Worm (Caenorhabditis elegans) whole organism, late embryonic: ENCODE data around the gene D1053.4.

ENCODE experiments used
- C08G9.2 ChIP-seq: sonication (generic microtip); optimal IDR thresholded peaks from 2 replicates; lab custom pipeline; 2016; ENCODE audit warnings: mild to moderate bottlenecking, missing genetic modification characterization, moderate library complexity, missing compliant biosample characterization
- Y22D7AL.16 ChIP-seq: sonication (generic microtip); optimal IDR thresholded peaks from 2 replicates; lab custom pipeline; 2016; ENCODE audit warnings: missing genetic modification characterization, missing compliant biosample characterization
- ahr-1 ChIP-seq: sonication (generic microtip); optimal IDR thresholded peaks from 2 replicates; lab custom pipeline; 2016; ENCODE audit warnings: missing genetic modification characterization, missing compliant biosample characterization
- ama-1 ChIP-seq: fragments of 150-350 bp; optimal IDR thresholded peaks from 2 replicates; lab custom pipeline; 2014
- ceh-22 ChIP-seq: sonication (generic microtip); optimal IDR thresholded peaks from 2 replicates; lab custom pipeline; 2017; ENCODE audit warnings: missing biosample characterization, missing genetic modification characterization
- ceh-24 ChIP-seq: sonication (generic microtip); optimal IDR thresholded peaks from 2 replicates; lab custom pipeline; 2016; ENCODE audit warnings: mild to moderate bottlenecking, missing genetic modification characterization, missing compliant biosample characterization
- ceh-31 ChIP-seq: sonication (generic microtip); optimal IDR thresholded peaks from 2 replicates; lab custom pipeline; 2016; ENCODE audit warnings: missing genetic modification characterization, missing compliant biosample characterization
- ceh-34 ChIP-seq: sonication (generic microtip); optimal IDR thresholded peaks from 2 replicates; lab custom pipeline; 2016; ENCODE audit warnings: mild to moderate bottlenecking, missing genetic modification characterization, missing compliant biosample characterization
- ceh-45 ChIP-seq: fragments of 200-800 bp; sonication (Bioruptor generic); IDR thresholded peaks from 2 replicates; pipeline ENCODE4 v1.3.6; 2022; ENCODE audit warnings: missing genetic modification reagents, missing genetic modification characterization, missing compliant biosample characterization
- ceh-48 ChIP-seq: sonication (generic microtip); optimal IDR thresholded peaks from 2 replicates; lab custom pipeline; 2016; ENCODE audit warnings: missing genetic modification characterization, inconsistent platforms, missing compliant biosample characterization
- ceh-9 ChIP-seq: sonication (generic microtip); optimal IDR thresholded peaks from 2 replicates; lab custom pipeline; 2016; ENCODE audit warnings: mild to moderate bottlenecking, missing genetic modification characterization, inconsistent platforms, missing compliant biosample characterization
- che-1 ChIP-seq: sonication (generic microtip); optimal IDR thresholded peaks from 2 replicates; lab custom pipeline; 2016; ENCODE audit warnings: mild to moderate bottlenecking, missing genetic modification characterization, missing compliant biosample characterization
- dmd-4 ChIP-seq: sonication (generic microtip); optimal IDR thresholded peaks from 2 replicates; lab custom pipeline; 2016; ENCODE audit warnings: borderline replicate concordance, missing genetic modification characterization, missing compliant biosample characterization
- dve-1 ChIP-seq: sonication (generic microtip); optimal IDR thresholded peaks from 2 replicates; lab custom pipeline; 2017; ENCODE audit warnings: antibody characterized with exemption, mild to moderate bottlenecking, missing genetic modification characterization, missing compliant biosample characterization
- elt-2 ChIP-seq: sonication (generic microtip); optimal IDR thresholded peaks from 2 replicates; lab custom pipeline; 2016; ENCODE audit warnings: missing genetic modification reagents, missing genetic modification characterization, missing compliant biosample characterization
- elt-4 ChIP-seq: sonication (generic microtip); optimal IDR thresholded peaks from 2 replicates; lab custom pipeline; 2016; ENCODE audit warnings: missing genetic modification characterization, missing compliant biosample characterization
- eyg-1 ChIP-seq: sonication (generic microtip); optimal IDR thresholded peaks from 2 replicates; lab custom pipeline; 2016; ENCODE audit warnings: missing genotype, missing genetic modification characterization, missing compliant biosample characterization
- fkh-6 ChIP-seq: sonication (generic microtip); optimal IDR thresholded peaks from 2 replicates; lab custom pipeline; 2016; ENCODE audit warnings: missing genetic modification characterization, missing compliant biosample characterization
- gmeb-2 ChIP-seq: sonication (generic microtip); optimal IDR thresholded peaks from 2 replicates; lab custom pipeline; 2016; ENCODE audit warnings: missing genetic modification characterization, inconsistent platforms, missing compliant biosample characterization
- hlh-8 ChIP-seq: sonication (generic microtip); optimal IDR thresholded peaks from 2 replicates; lab custom pipeline; 2016; ENCODE audit warnings: missing genotype, missing genetic modification characterization, missing compliant biosample characterization
- lim-6 ChIP-seq: sonication (generic microtip); optimal IDR thresholded peaks from 2 replicates; lab custom pipeline; 2016; ENCODE audit warnings: missing genetic modification characterization, missing compliant biosample characterization
- madf-2 ChIP-seq: sonication (generic microtip); optimal IDR thresholded peaks from 2 replicates; lab custom pipeline; 2017; ENCODE audit warnings: missing genetic modification characterization, missing compliant biosample characterization
- mec-3 ChIP-seq: sonication (generic microtip); optimal IDR thresholded peaks from 2 replicates; lab custom pipeline; 2016; ENCODE audit warnings: borderline replicate concordance, missing genetic modification characterization, missing compliant biosample characterization
- nfya-1 ChIP-seq: sonication (generic microtip); optimal IDR thresholded peaks from 2 replicates; lab custom pipeline; 2017; ENCODE audit warnings: missing genetic modification characterization, mild to moderate bottlenecking, missing compliant biosample characterization, antibody characterized with exemption, moderate library complexity
- nhr-232 ChIP-seq: sonication (generic microtip); optimal IDR thresholded peaks from 2 replicates; lab custom pipeline; 2016; ENCODE audit warnings: missing genetic modification characterization, missing compliant biosample characterization
- npax-4 ChIP-seq: sonication (generic microtip); optimal IDR thresholded peaks from 2 replicates; lab custom pipeline; 2016; ENCODE audit warnings: missing genetic modification characterization, missing compliant biosample characterization
- odd-2 ChIP-seq: sonication (generic microtip); optimal IDR thresholded peaks from 2 replicates; lab custom pipeline; 2017; ENCODE audit warnings: antibody characterized with exemption, mild to moderate bottlenecking, missing genetic modification characterization, missing compliant biosample characterization
- pag-3 ChIP-seq: sonication (generic microtip); optimal IDR thresholded peaks from 2 replicates; lab custom pipeline; 2016; ENCODE audit warnings: missing compliant biosample characterization, missing genetic modification characterization, borderline replicate concordance
- pha-4 ChIP-seq: fragments of 150-350 bp; optimal IDR thresholded peaks from 2 replicates; lab custom pipeline; 2018; ENCODE audit warnings: missing biosample characterization, missing genetic modification reagents, missing genetic modification characterization
- pros-1 ChIP-seq: fragments of 150-350 bp; optimal IDR thresholded peaks from 2 replicates; lab custom pipeline; 2014; ENCODE audit warnings: missing biosample characterization, missing genetic modification reagents, missing genetic modification characterization
- ref-2 ChIP-seq: sonication (generic microtip); optimal IDR thresholded peaks from 2 replicates; lab custom pipeline; 2016; ENCODE audit warnings: missing genetic modification characterization, missing compliant biosample characterization
- tbx-7 ChIP-seq: sonication (generic microtip); optimal IDR thresholded peaks from 2 replicates; lab custom pipeline; 2016; ENCODE audit warnings: missing genotype, missing genetic modification characterization, missing compliant biosample characterization
- ttx-3 ChIP-seq: sonication (generic microtip); optimal IDR thresholded peaks from 2 replicates; lab custom pipeline; 2016; ENCODE audit warnings: missing genetic modification reagents, missing genetic modification characterization, missing compliant biosample characterization
- unc-42 ChIP-seq: sonication (generic microtip); optimal IDR thresholded peaks from 2 replicates; lab custom pipeline; 2016; ENCODE audit warnings: missing genotype, missing genetic modification characterization, missing compliant biosample characterization
- unc-55 ChIP-seq: sonication (generic microtip); optimal IDR thresholded peaks from 2 replicates; lab custom pipeline; 2017; ENCODE audit warnings: missing biosample characterization, missing genetic modification reagents, missing genetic modification characterization

Gene D1053.4

ce11 chrX:11723781-11724201 is at the start of gene D1053.4:
D1053.4 (minus strand) TSS chrX:11723800.
- TF ChIP-seq odd-2 (no peak), nhr-232 (tag; lab: Kevin White, UChicago) (no peak), madf-2 (no peak), tbx-7 (tag; lab: Kevin White, UChicago) (no peak), unc-42 (peak; percentile 91), mec-3 (tag; lab: Kevin White, UChicago) (no peak), ceh-31 (tag; lab: Kevin White, UChicago) (peak; percentile 24), ceh-22 (tag; lab: Kevin White, UChicago) (no peak), gmeb-2 (tag; lab: Kevin White, UChicago) (no peak), elt-4 (tag; lab: Kevin White, UChicago) (no peak), ceh-9 (tag; lab: Kevin White, UChicago) (no peak)

ce11 chrX:11769278-11769677 is 45.7 kb upstream of the D1053.4 start, which contains the start of gene ttx-3:
ttx-3 (minus strand) TSS chrX:11769378.
- no peak for TF ChIP-seq ceh-34
- no peak for TF ChIP-seq npax-4 (tag; lab: Kevin White, UChicago)
- TF ChIP-seq ceh-24, result no peak
- no peak for TF ChIP-seq nfya-1 (tag; lab: Kevin White, UChicago)
- TF ChIP-seq madf-2, result no peak
- no peak for TF ChIP-seq ahr-1 (tag; lab: Kevin White, UChicago)
- TF ChIP-seq elt-4 (tag; lab: Kevin White, UChicago), result no peak
- no peak for TF ChIP-seq dmd-4
- TF ChIP-seq pha-4, result no peak
- no peak for TF ChIP-seq dve-1 (tag; lab: Kevin White, UChicago)
- no peak for TF ChIP-seq C08G9.2 (tag; lab: Kevin White, UChicago)
- no peak for TF ChIP-seq eyg-1
- TF ChIP-seq ceh-45 (GFP tag; lab: Robert Waterston, UW), result no peak
- TF ChIP-seq unc-42, result no peak
- no peak for TF ChIP-seq ceh-31 (tag; lab: Kevin White, UChicago)
- no peak for TF ChIP-seq hlh-8 (tag; lab: Kevin White, UChicago)
- no peak for TF ChIP-seq lim-6
- no peak for TF ChIP-seq che-1 (tag; lab: Kevin White, UChicago)

ce11 chrX:11766432-11766831 is 42.8 kb upstream of the D1053.4 start:
- TF ChIP-seq unc-55 (no peak), eyg-1 (no peak), pag-3 (no peak), ttx-3 (peak; percentile 69)

ce11 chrX:11765860-11766259 is 42.3 kb upstream of the D1053.4 start:
- TF ChIP-seq ttx-3, result no peak
- no peak for TF ChIP-seq pha-4
- no peak for TF ChIP-seq dmd-4
- no peak for TF ChIP-seq ceh-31 (tag; lab: Kevin White, UChicago)
- no peak for TF ChIP-seq ceh-9 (tag; lab: Kevin White, UChicago)
- TF ChIP-seq hlh-8 (tag; lab: Kevin White, UChicago), result no peak
- TF ChIP-seq tbx-7 (tag; lab: Kevin White, UChicago), result no peak

- TF ChIP-seq ceh-48 (tag; lab: Kevin White, UChicago) (no peak), dmd-4 (no peak), eyg-1 (no peak), ceh-34 (no peak), ref-2 (tag; lab: Kevin White, UChicago) (no peak), pros-1 (tag; lab: Kevin White, UChicago) (no peak), ama-1 (lab: Kevin White, UChicago) (no peak), Y22D7AL.16 (tag; lab: Kevin White, UChicago) (no peak), elt-2 (no peak), ceh-22 (tag; lab: Kevin White, UChicago) (no peak), mec-3 (tag; lab: Kevin White, UChicago) (no peak), fkh-6 (no peak), ahr-1 (tag; lab: Kevin White, UChicago) (no peak), che-1 (tag; lab: Kevin White, UChicago) (no peak)
Measured at ce11 chrX:11758809-11759208, 35.2 kb upstream of the D1053.4 start, which contains the start of gene lact-7. lact-7 (plus strand) TSS chrX:11759109.
